Worm (Caenorhabditis elegans) whole organism, mixed stage, embryonic: ENCODE data around the gene ykt-6.

ENCODE experiments used
- cnd-1 ChIP-seq: fragments of 200-800 bp; sonication (Bioruptor generic); optimal IDR thresholded peaks from 2 replicates; lab custom pipeline; 2018; ENCODE audit warnings: mild to moderate bottlenecking, missing genetic modification characterization, missing compliant biosample characterization
- elt-3 ChIP-seq: fragments of 150-350 bp; optimal IDR thresholded peaks from 2 replicates; lab custom pipeline; 2014; ENCODE audit warnings: missing biosample characterization, missing genetic modification characterization
- nhr-237 ChIP-seq: fragments of 150-350 bp; optimal IDR thresholded peaks from 2 replicates; lab custom pipeline; 2014; ENCODE audit warnings: missing biosample characterization, missing genetic modification characterization
- nhr-28 ChIP-seq: fragments of 150-350 bp; optimal IDR thresholded peaks from 2 replicates; lab custom pipeline; 2014; ENCODE audit warnings: missing biosample characterization, missing genetic modification characterization
- snpc-4 ChIP-seq: fragments of 150-350 bp; optimal IDR thresholded peaks from 2 replicates; lab custom pipeline; 2014; ENCODE audit warnings: missing biosample characterization, missing genetic modification characterization
- unc-62 ChIP-seq: fragments of 150-350 bp; optimal IDR thresholded peaks from 2 replicates; lab custom pipeline; 2014; ENCODE audit warnings: missing biosample characterization, missing genetic modification reagents, missing genetic modification characterization

ce11 chrIII:7296092-7296668 lies 8.8 kb upstream of the ykt-6 start:
- TF ChIP-seq snpc-4 (no peak), unc-62 (GFP tag; lab: Kevin White, UChicago) (no peak), nhr-237 (tag; lab: Kevin White, UChicago) (no peak), cnd-1 (tag; lab: Kevin White, UChicago) (no peak), elt-3 (no peak), nhr-28 (no peak)
